Fruit fly (Drosophila melanogaster) whole organism, embryonic: Measurements from ENCODE around the gene Muted.

ENCODE experiments used
- Bdp1 ChIP-seq: fragments of 200-800 bp; sonication (Bioruptor generic); optimal IDR thresholded peaks from 3 replicates; lab custom pipeline; 2016; ENCODE audit warnings: missing biosample characterization, missing genetic modification characterization
- Bteb2 ChIP-seq: fragments of 200-800 bp; sonication (Bioruptor generic); optimal IDR thresholded peaks from 2 replicates; lab custom pipeline; 2016; ENCODE audit warnings: missing biosample characterization, missing genetic modification characterization
- CG12769 ChIP-seq: fragments of 200-800 bp; sonication (Bioruptor generic); optimal IDR thresholded peaks from 2 replicates; lab custom pipeline; 2019; ENCODE audit warnings: missing biosample characterization, mild to moderate bottlenecking, missing genetic modification characterization, moderate library complexity
- CG14050 ChIP-seq: fragments of 200-800 bp; sonication (Bioruptor generic); IDR thresholded peaks from 3 replicates; pipeline ENCODE4 v1.3.6; 2022; ENCODE audit warnings: missing biosample characterization, missing genetic modification characterization
- CG14441 ChIP-seq: fragments of 200-800 bp; sonication (Bioruptor generic); IDR thresholded peaks from 2 replicates; pipeline ENCODE4 v1.3.6; 2022; ENCODE audit warnings: missing biosample characterization, missing genetic modification characterization
- CG1602 ChIP-seq: fragments of 200-800 bp; sonication (Bioruptor generic); optimal IDR thresholded peaks from 3 replicates; lab custom pipeline; 2016; ENCODE audit warnings: missing biosample characterization, missing genetic modification characterization
- CG2712 ChIP-seq: fragments of 200-800 bp; optimal IDR thresholded peaks from 3 replicates; lab custom pipeline; 2019; ENCODE audit warnings: missing biosample characterization, mild to moderate bottlenecking, missing genetic modification characterization, moderate library complexity
- CG30403 ChIP-seq: fragments of 200-800 bp; sonication (Bioruptor generic); optimal IDR thresholded peaks from 3 replicates; lab custom pipeline; 2016; ENCODE audit warnings: missing biosample characterization, missing genetic modification characterization
- CG31365 ChIP-seq: fragments of 200-800 bp; sonication (Bioruptor generic); optimal IDR thresholded peaks from 2 replicates; lab custom pipeline; 2018; ENCODE audit warnings: missing biosample characterization, mild to moderate bottlenecking, missing genetic modification characterization
- CG33213 ChIP-seq: fragments of 200-800 bp; sonication (Bioruptor generic); optimal IDR thresholded peaks from 3 replicates; lab custom pipeline; 2016; ENCODE audit warnings: missing biosample characterization, missing genetic modification characterization
- CG33557 ChIP-seq: fragments of 200-800 bp; sonication (Bioruptor generic); optimal IDR thresholded peaks from 2 replicates; lab custom pipeline; 2019; ENCODE audit warnings: missing biosample characterization, mild to moderate bottlenecking, missing genetic modification characterization, moderate library complexity
- CG4328 ChIP-seq: fragments of 200-800 bp; sonication (Bioruptor generic); optimal IDR thresholded peaks from 3 replicates; lab custom pipeline; 2017; ENCODE audit warnings: missing biosample characterization, missing genetic modification reagents, missing genetic modification characterization
- CG7372 ChIP-seq: fragments of 200-800 bp; sonication (Bioruptor generic); IDR thresholded peaks from 2 replicates; pipeline ENCODE4 v1.3.6; 2022; ENCODE audit warnings: missing biosample characterization, missing genetic modification characterization
- CG7928 ChIP-seq: fragments of 200-800 bp; sonication (Bioruptor generic); optimal IDR thresholded peaks from 2 replicates; lab custom pipeline; 2017; ENCODE audit warnings: missing biosample characterization, mild to moderate bottlenecking, missing genetic modification characterization
- CG7963 ChIP-seq: fragments of 200-800 bp; sonication (Bioruptor generic); IDR thresholded peaks from 3 replicates; pipeline ENCODE4 v1.3.6; 2022; ENCODE audit warnings: missing biosample characterization, missing genetic modification characterization; ENCODE audit not compliant: partially characterized antibody
- CG8359 ChIP-seq: fragments of 200-800 bp; sonication (Bioruptor generic); optimal IDR thresholded peaks from 2 replicates; lab custom pipeline; 2017; ENCODE audit warnings: missing biosample characterization, mild to moderate bottlenecking, missing genetic modification characterization, borderline replicate concordance
- CkIIα-i1 ChIP-seq: fragments of 200-800 bp; sonication (Bioruptor generic); IDR thresholded peaks from 2 replicates; pipeline ENCODE4 v1.3.6; 2022; ENCODE audit warnings: missing biosample characterization, missing genetic modification characterization
- Dbx ChIP-seq: fragments of 200-800 bp; sonication (Bioruptor generic); IDR thresholded peaks from 3 replicates; pipeline ENCODE4 v1.3.6; 2022; ENCODE audit warnings: missing biosample characterization, missing genetic modification characterization
- Dll ChIP-seq: fragments of 200-800 bp; sonication (Bioruptor generic); IDR thresholded peaks from 4 replicates; pipeline ENCODE4 v1.3.6; 2022; ENCODE audit warnings: missing biosample characterization, missing genetic modification characterization; ENCODE audit not compliant: partially characterized antibody
- Fer2 ChIP-seq: fragments of 200-800 bp; sonication (Bioruptor generic); optimal IDR thresholded peaks from 2 replicates; lab custom pipeline; 2018; ENCODE audit warnings: missing biosample characterization, mild to moderate bottlenecking, missing genetic modification characterization, moderate library complexity
- H2.0 ChIP-seq: fragments of 200-800 bp; sonication (Bioruptor generic); IDR thresholded peaks from 2 replicates; pipeline ENCODE4 v1.3.6; 2022; ENCODE audit warnings: missing biosample characterization, missing genetic modification characterization
- Hmx ChIP-seq: fragments of 200-800 bp; sonication (Bioruptor generic); optimal IDR thresholded peaks from 2 replicates; lab custom pipeline; 2016; ENCODE audit warnings: missing biosample characterization, missing genetic modification characterization
- Spps ChIP-seq: fragments of 200-800 bp; sonication (Bioruptor generic); optimal IDR thresholded peaks from 2 replicates; lab custom pipeline; 2018; ENCODE audit warnings: missing biosample characterization, mild to moderate bottlenecking, missing genetic modification characterization
- Sry-δ ChIP-seq: fragments of 200-800 bp; sonication (Bioruptor generic); optimal IDR thresholded peaks from 2 replicates; lab custom pipeline; 2016; ENCODE audit warnings: missing biosample characterization, missing genetic modification characterization
- Xbp1 ChIP-seq: fragments of 200-800 bp; sonication (Bioruptor generic); optimal IDR thresholded peaks from 3 replicates; lab custom pipeline; 2016; ENCODE audit warnings: missing biosample characterization, mild to moderate bottlenecking, missing genetic modification characterization
- abd-A ChIP-seq: fragments of 200-800 bp; sonication (Bioruptor generic); optimal IDR thresholded peaks from 3 replicates; lab custom pipeline; 2019; ENCODE audit warnings: missing biosample characterization, mild to moderate bottlenecking, missing genetic modification characterization, moderate library complexity
- az2 ChIP-seq: fragments of 200-800 bp; sonication (Bioruptor generic); optimal IDR thresholded peaks from 3 replicates; lab custom pipeline; 2016; ENCODE audit warnings: missing biosample characterization, missing genetic modification characterization
- cas ChIP-seq: fragments of 200-800 bp; sonication (Bioruptor generic); IDR thresholded peaks from 2 replicates; pipeline ENCODE4 v1.3.6; 2022; ENCODE audit warnings: missing biosample characterization, missing genetic modification characterization
- cato ChIP-seq: fragments of 200-800 bp; sonication (Bioruptor generic); optimal IDR thresholded peaks from 2 replicates; lab custom pipeline; 2016; ENCODE audit warnings: missing biosample characterization, missing genetic modification characterization, borderline replicate concordance
- crc ChIP-seq: fragments of 200-800 bp; sonication (Bioruptor generic); optimal IDR thresholded peaks from 2 replicates; lab custom pipeline; 2016; ENCODE audit warnings: missing biosample characterization, missing genetic modification characterization
- croc ChIP-seq: fragments of 200-800 bp; sonication (Bioruptor generic); conservative IDR thresholded peaks from 3 replicates; pipeline ENCODE4 v1.3.6; 2022; ENCODE audit warnings: missing biosample characterization, missing genetic modification characterization
- fru ChIP-seq: fragments of >200 bp; optimal IDR thresholded peaks from 2 replicates; lab custom pipeline; 2017
- gce ChIP-seq: fragments of 200-800 bp; sonication (Bioruptor generic); IDR thresholded peaks from 3 replicates; pipeline ENCODE4 v1.3.6; 2022; ENCODE audit warnings: missing biosample characterization, missing genetic modification characterization
- gsb ChIP-seq: fragments of 200-800 bp; sonication (Bioruptor generic); IDR thresholded peaks from 2 replicates; pipeline ENCODE4 v1.3.6; 2022; ENCODE audit warnings: missing biosample characterization, missing genetic modification characterization
- kay ChIP-seq: fragments of 200-800 bp; sonication (Bioruptor generic); optimal IDR thresholded peaks from 2 replicates; lab custom pipeline; 2016; ENCODE audit warnings: missing biosample characterization, missing genetic modification characterization
- lmd ChIP-seq: fragments of 200-800 bp; sonication (Bioruptor generic); IDR thresholded peaks from 2 replicates; pipeline ENCODE4 v1.3.6; 2022; ENCODE audit warnings: missing biosample characterization, missing genetic modification characterization
- lov ChIP-seq, 2 experiments: fragments of 200-800 bp in 1 of 2; fragments of >200 bp in 1 of 2; sonication (Bioruptor generic) in 1 of 2; IDR thresholded peaks in 1 of 2; optimal IDR thresholded peaks in 1 of 2; 2 replicates in 1 of 2; 3 replicates in 1 of 2; pipeline versions ENCODE4 v1.3.6 to Lab custom; 2017 to 2022; ENCODE audit warnings: missing biosample characterization in 1 of 2, missing genetic modification characterization in 1 of 2
- maf-S ChIP-seq: fragments of 200-800 bp; sonication (Bioruptor generic); optimal IDR thresholded peaks from 2 replicates; lab custom pipeline; 2016; ENCODE audit warnings: missing biosample characterization, missing genetic modification characterization
- mld ChIP-seq: fragments of 200-800 bp; sonication (Bioruptor generic); IDR thresholded peaks from 3 replicates; pipeline ENCODE4 v1.3.6; 2022; ENCODE audit warnings: missing biosample characterization, missing genetic modification characterization; ENCODE audit not compliant: partially characterized antibody
- nau ChIP-seq: fragments of 200-800 bp; sonication (Bioruptor generic); optimal IDR thresholded peaks from 3 replicates; lab custom pipeline; 2017; ENCODE audit warnings: missing biosample characterization, mild to moderate bottlenecking, missing genetic modification characterization, missing genetic modification reagents
- nmo ChIP-seq: fragments of 200-800 bp; sonication (Bioruptor generic); optimal IDR thresholded peaks from 2 replicates; lab custom pipeline; 2018; ENCODE audit warnings: missing biosample characterization, mild to moderate bottlenecking, missing genetic modification characterization, moderate library complexity
- pzg ChIP-seq: fragments of 200-800 bp; sonication (Bioruptor generic); optimal IDR thresholded peaks from 3 replicates; lab custom pipeline; 2018; ENCODE audit warnings: missing biosample characterization, mild to moderate bottlenecking, missing genetic modification characterization, moderate library complexity
- sima ChIP-seq: fragments of 200-800 bp; sonication (Bioruptor generic); optimal IDR thresholded peaks from 2 replicates; lab custom pipeline; 2016; ENCODE audit warnings: missing biosample characterization, missing genetic modification characterization
- stc ChIP-seq: fragments of 200-800 bp; sonication (Bioruptor generic); IDR thresholded peaks from 2 replicates; pipeline ENCODE4 v1.3.6; 2022; ENCODE audit warnings: missing biosample characterization, missing genetic modification characterization
- trem ChIP-seq: fragments of 200-800 bp; optimal IDR thresholded peaks from 3 replicates; lab custom pipeline; 2019; ENCODE audit warnings: missing biosample characterization, mild to moderate bottlenecking, missing genetic modification characterization, moderate library complexity
- z ChIP-seq: fragments of 200-800 bp; sonication (Bioruptor generic); IDR thresholded peaks from 3 replicates; pipeline ENCODE4 v1.3.6; 2022; ENCODE audit warnings: missing biosample characterization, missing genetic modification characterization
- zen ChIP-seq: fragments of 200-800 bp; sonication (Bioruptor generic); optimal IDR thresholded peaks from 3 replicates; lab custom pipeline; 2018; ENCODE audit warnings: missing biosample characterization, mild to moderate bottlenecking, missing genetic modification characterization, moderate library complexity
- zen2 ChIP-seq: fragments of 200-800 bp; sonication (Bioruptor generic); IDR thresholded peaks from 3 replicates; pipeline ENCODE4 v1.3.6; 2022; ENCODE audit warnings: missing biosample characterization, missing genetic modification characterization; ENCODE audit not compliant: partially characterized antibody
- zfh2 ChIP-seq: fragments of 200-800 bp; sonication (Bioruptor generic); optimal IDR thresholded peaks from 2 replicates; lab custom pipeline; 2016; ENCODE audit warnings: missing biosample characterization, missing genetic modification characterization

The Muted gene

DNA sequence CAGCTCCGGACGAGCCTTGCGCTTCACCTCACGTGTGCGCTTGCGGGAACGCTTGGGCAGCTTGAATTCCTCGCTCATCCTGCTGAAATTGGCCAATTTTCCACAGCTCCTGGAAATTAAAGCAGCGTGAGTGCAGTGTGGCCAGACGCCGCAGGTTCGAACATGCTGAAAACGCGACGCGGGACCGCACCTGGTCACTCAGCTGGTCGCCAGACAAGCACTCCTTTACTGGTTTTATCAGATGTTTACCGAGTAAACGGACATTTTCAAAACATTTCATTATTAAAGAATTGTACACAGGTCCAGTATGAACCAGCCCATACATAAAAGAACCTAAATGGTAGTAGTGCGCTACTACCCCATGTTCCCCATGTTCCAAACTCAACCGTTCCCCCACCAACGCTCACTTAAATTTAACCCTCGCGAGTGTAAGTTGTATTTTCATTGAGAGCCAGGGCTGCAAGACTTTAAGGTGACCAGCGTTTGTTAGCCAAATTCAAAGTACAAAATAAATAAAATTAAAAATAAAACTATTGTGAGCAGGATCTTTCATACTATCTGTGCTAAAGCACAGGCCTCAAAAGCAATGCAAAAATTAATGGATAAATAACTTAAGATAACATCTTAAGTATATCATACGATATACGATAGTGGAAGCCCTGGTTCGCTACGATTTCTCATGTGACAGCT, at the start of gene Muted, which contains the start of the genes JMJD6 and CG7071 (continued):
- peak; percentile 87 for TF ChIP-seq cas (GFP tag; lab: Robert Waterston, UW)
- TF ChIP-seq CG14441 (GFP tag; lab: Robert Waterston, UW): peak; percentile 92
- no peak for TF ChIP-seq abd-A
- TF ChIP-seq Bdp1 (GFP tag; lab: Kevin White, UChicago): peak; percentile 84
- TF ChIP-seq mld: no peak
- TF ChIP-seq CG1602 (GFP tag; lab: Kevin White, UChicago): peak; percentile 93
- peak; percentile 89 for TF ChIP-seq CG33557 (GFP tag; lab: Kevin White, UChicago)
- peak; percentile 80 for TF ChIP-seq nau (GFP tag; lab: Kevin White, UChicago)
- TF ChIP-seq CG7372 (GFP tag; lab: Robert Waterston, UW): peak; percentile 95
- TF ChIP-seq Xbp1: peak; percentile 96
- TF ChIP-seq CG7928 (GFP tag; lab: Kevin White, UChicago): peak; percentile 99
- TF ChIP-seq stc: peak; percentile 79; the same call in 1 of the 2 replicates
- peak; percentile 93 for TF ChIP-seq CG4328
- peak; percentile 95 for TF ChIP-seq zfh2
- peak; percentile 88 for TF ChIP-seq zen (tag; lab: Kevin White, UChicago)
- peak; percentile 79 for TF ChIP-seq pzg (GFP tag; lab: Kevin White, UChicago)
- peak; percentile 71 for TF ChIP-seq Sry-δ (GFP tag; lab: Kevin White, UChicago)
- TF ChIP-seq CG12769 (tag; lab: Kevin White, UChicago): peak; percentile 74
- TF ChIP-seq crc (GFP tag; lab: Kevin White, UChicago): peak; percentile 77
- peak; percentile 30 for TF ChIP-seq CG31365 (tag; lab: Kevin White, UChicago)
- TF ChIP-seq gsb (GFP tag; lab: Robert Waterston, UW): peak; percentile 66
- no peak for TF ChIP-seq lov (optimal IDR thresholded peaks at IDR 0.05; lab: Kevin White, UChicago)
- TF ChIP-seq lov (GFP tag; IDR thresholded peaks at IDR 0.05; lab: Robert Waterston, UW): peak; percentile 87; the same call in 2 of the 3 replicates
- peak; percentile 92 for TF ChIP-seq Bteb2
- TF ChIP-seq CG14050 (GFP tag; lab: Robert Waterston, UW): peak; percentile 85
- TF ChIP-seq Spps (tag; lab: Kevin White, UChicago): peak; percentile 79
- TF ChIP-seq CG2712 (tag; lab: Kevin White, UChicago): peak; percentile 87
- TF ChIP-seq zen2: peak; percentile 55; the same call in 1 of the 3 replicates
- TF ChIP-seq fru (lab: Kevin White, UChicago): no peak
- TF ChIP-seq CG30403: peak; percentile 96
- peak; percentile 91 for TF ChIP-seq Dbx (GFP tag; lab: Robert Waterston, UW)
- peak; percentile 86 for TF ChIP-seq croc (GFP tag; lab: Robert Waterston, UW)
- TF ChIP-seq lmd (GFP tag; lab: Robert Waterston, UW): peak; percentile 91
- TF ChIP-seq nmo: peak; percentile 88
- TF ChIP-seq CG33213 (GFP tag; lab: Kevin White, UChicago): peak; percentile 81
- TF ChIP-seq sima: peak; percentile 31
- no peak for TF ChIP-seq CkIIα-i1
- peak; percentile 75 for TF ChIP-seq kay
- TF ChIP-seq trem (tag; lab: Kevin White, UChicago): peak; percentile 82
- peak; percentile 82; the same call in 2 of the 3 replicates for TF ChIP-seq gce
- peak; percentile 87 for TF ChIP-seq cato (GFP tag; lab: Kevin White, UChicago)
- TF ChIP-seq Hmx (GFP tag; lab: Kevin White, UChicago): peak; percentile 73
- TF ChIP-seq Dll (GFP tag; lab: Robert Waterston, UW): peak; percentile 95
- TF ChIP-seq CG7963 (GFP tag; lab: Robert Waterston, UW): 0 out of 3 replicates have a peak, but pooled peaks have one; percentile 4
- TF ChIP-seq maf-S (GFP tag; lab: Kevin White, UChicago): peak; percentile 83
- TF ChIP-seq z: peak; percentile 47; the same call in 2 of the 3 replicates
- TF ChIP-seq az2 (GFP tag; lab: Kevin White, UChicago): peak; percentile 94
- TF ChIP-seq Fer2 (tag; lab: Kevin White, UChicago): peak; percentile 92
- peak; percentile 85 for TF ChIP-seq H2.0
- peak; percentile 44 for TF ChIP-seq CG8359 (GFP tag; lab: Kevin White, UChicago)
